Worm (Caenorhabditis elegans): ENCODE data around the gene F44E5.4.

DNA sequence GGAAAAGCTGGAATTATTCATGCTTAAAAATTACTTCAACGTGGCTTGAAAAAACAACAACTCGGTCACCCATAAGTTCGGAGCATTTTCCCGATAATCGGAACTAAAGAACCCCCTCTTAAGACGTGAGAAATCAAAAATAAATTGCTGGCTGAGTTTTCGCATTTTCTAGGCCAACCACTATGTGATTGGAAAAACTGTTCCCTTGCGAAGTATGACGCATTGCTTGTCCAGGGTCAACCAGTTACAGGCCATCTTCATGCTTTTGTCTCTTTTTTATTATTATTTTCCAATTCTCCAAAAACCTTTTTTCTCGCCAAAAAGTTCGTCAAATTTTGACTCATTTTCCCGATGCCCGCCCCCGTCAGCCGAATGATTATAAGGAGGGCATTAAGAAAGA lies 39.0 kb downstream of the F44E5.4 start, which contains the start of gene F13D12.3:
- no peak for TF ChIP-seq hmg-4 (GFP tag; optimal IDR thresholded peaks at IDR 0.05)
- TF ChIP-seq B0310.2 (tag; optimal IDR thresholded peaks at IDR 0.05) = no peak
- no peak for TF ChIP-seq F13C5.2 (tag; optimal IDR thresholded peaks at IDR 0.05)
- no peak for TF ChIP-seq hmbx-1 (tag; optimal IDR thresholded peaks at IDR 0.05)
- TF ChIP-seq ceh-36 (tag; optimal IDR thresholded peaks at IDR 0.05) = no peak
- no peak for TF ChIP-seq tbx-37 (GFP tag; conservative IDR thresholded peaks at IDR 0.05)
- no peak for TF ChIP-seq tbx-11 (GFP tag; IDR thresholded peaks at IDR 0.05)
- TF ChIP-seq ama-1 (optimal IDR thresholded peaks at IDR 0.05) = no peak
- TF ChIP-seq hnd-1 (tag; optimal IDR thresholded peaks at IDR 0.05) = no peak
- no peak for TF ChIP-seq tra-4 (tag; optimal IDR thresholded peaks at IDR 0.05)
- TF ChIP-seq pes-1 (GFP tag; IDR thresholded peaks at IDR 0.05) = no peak
- TF ChIP-seq sea-1 (GFP tag; conservative IDR thresholded peaks at IDR 0.05) = no peak
- no peak for TF ChIP-seq scrt-1 (GFP tag; IDR thresholded peaks at IDR 0.05)
- TF ChIP-seq flt-1 (GFP tag; IDR thresholded peaks at IDR 0.05) = no peak
